Fruit fly (Drosophila melanogaster) Kc167 (cell line): ENCODE results near the gene Ndf.

Experiments used
- h ChIP-seq: fragments of >200 bp; optimal IDR thresholded peaks from 3 replicates; lab custom pipeline; 2018; ENCODE audit warnings: missing external identifiers
- psq ChIP-seq: fragments of >200 bp; optimal IDR thresholded peaks from 2 replicates; lab custom pipeline; 2017; ENCODE audit warnings: missing external identifiers
- ttk ChIP-seq: sonication (Bioruptor generic); optimal IDR thresholded peaks from 2 replicates; lab custom pipeline; 2017; ENCODE audit warnings: missing external identifiers

- no peak for TF ChIP-seq ttk (lab: Kevin White, UChicago)
- no peak for TF ChIP-seq psq
- TF ChIP-seq h (lab: Kevin White, UChicago): no peak
Observed at dm6 chr2L:10017363-10017762, 13.7 kb downstream of the Ndf start, which contains the start of gene CG13131.
